Worm (Caenorhabditis elegans) whole organism, L4/young adult: Measurements from ENCODE around the gene sap-49.

Experiments used
- W03F9.2 ChIP-seq: fragments of 150-350 bp; optimal IDR thresholded peaks from 2 replicates; lab custom pipeline; 2014; ENCODE audit warnings: missing biosample characterization, missing genetic modification characterization
- dao-5 ChIP-seq: sonication (generic microtip); optimal IDR thresholded peaks from 2 replicates; lab custom pipeline; 2016; ENCODE audit warnings: missing genotype, missing genetic modification characterization, moderate library complexity, missing compliant biosample characterization
- him-1 ChIP-seq: sonication (generic microtip); optimal IDR thresholded peaks from 2 replicates; lab custom pipeline; 2016; ENCODE audit warnings: missing genotype, missing genetic modification reagents, missing genetic modification characterization, missing compliant biosample characterization

- no peak for TF ChIP-seq W03F9.2 (tag; lab: Kevin White, UChicago)
- TF ChIP-seq him-1 (tag; lab: Kevin White, UChicago) = no peak
- TF ChIP-seq dao-5 (tag; lab: Kevin White, UChicago) = no peak
Observed at ce11 chrII:8065985-8066384, 30.4 kb upstream of the sap-49 start, which contains the start of gene pdha-1.
